Fruit fly (Drosophila melanogaster) whole organism, embryonic: ENCODE results near the gene Sc2.

Experiments
- B-H1 ChIP-seq: fragments of 200-800 bp; sonication (Bioruptor generic); IDR thresholded peaks from 3 replicates; pipeline ENCODE4 v1.3.6; 2022; ENCODE audit warnings: missing biosample characterization, missing genetic modification characterization
- CG12299 ChIP-seq: fragments of 200-800 bp; sonication (Bioruptor generic); optimal IDR thresholded peaks from 2 replicates; lab custom pipeline; 2018; ENCODE audit warnings: missing biosample characterization, mild to moderate bottlenecking, missing genetic modification characterization
- CG13123 ChIP-seq: fragments of 200-800 bp; sonication (Bioruptor generic); optimal IDR thresholded peaks from 2 replicates; lab custom pipeline; 2016; ENCODE audit warnings: missing biosample characterization, missing genetic modification characterization
- CG14014 ChIP-seq: fragments of 200-800 bp; sonication (Bioruptor generic); IDR thresholded peaks from 2 replicates; pipeline ENCODE4 v1.3.6; 2022; ENCODE audit warnings: missing biosample characterization, missing genetic modification characterization
- CG15073 ChIP-seq: fragments of 200-800 bp; sonication (Bioruptor generic); optimal IDR thresholded peaks from 2 replicates; lab custom pipeline; 2016; ENCODE audit warnings: missing biosample characterization, missing genetic modification characterization
- CG17328 ChIP-seq: fragments of 200-800 bp; sonication (Bioruptor generic); IDR thresholded peaks from 2 replicates; pipeline ENCODE4 v1.3.6; 2022; ENCODE audit warnings: missing biosample characterization, missing genetic modification characterization
- CG18011 ChIP-seq: fragments of 200-800 bp; sonication (Bioruptor generic); optimal IDR thresholded peaks from 2 replicates; lab custom pipeline; 2017; ENCODE audit warnings: missing biosample characterization, missing genetic modification characterization, mild to moderate bottlenecking, moderate library complexity, missing genotype
- CG2712 ChIP-seq: fragments of 200-800 bp; optimal IDR thresholded peaks from 3 replicates; lab custom pipeline; 2019; ENCODE audit warnings: missing biosample characterization, mild to moderate bottlenecking, missing genetic modification characterization, moderate library complexity
- CG31224 ChIP-seq: fragments of 200-800 bp; sonication (Bioruptor generic); IDR thresholded peaks from 2 replicates; pipeline ENCODE4 v1.3.6; 2022; ENCODE audit warnings: missing biosample characterization, missing genetic modification characterization
- CG31388 ChIP-seq: fragments of 200-800 bp; sonication (Bioruptor generic); optimal IDR thresholded peaks from 2 replicates; lab custom pipeline; 2016; ENCODE audit warnings: missing biosample characterization, missing genetic modification characterization
- CG3838 ChIP-seq: fragments of 200-800 bp; sonication (Bioruptor generic); optimal IDR thresholded peaks from 3 replicates; lab custom pipeline; 2016; ENCODE audit warnings: missing biosample characterization, missing genetic modification characterization
- CG4282 ChIP-seq: fragments of 200-800 bp; sonication (Bioruptor generic); optimal IDR thresholded peaks from 2 replicates; lab custom pipeline; 2016; ENCODE audit warnings: missing biosample characterization, missing genetic modification characterization
- CG43689 ChIP-seq: fragments of 200-800 bp; sonication (Bioruptor generic); IDR thresholded peaks from 2 replicates; pipeline ENCODE4 v1.3.6; 2022; ENCODE audit warnings: missing biosample characterization, missing genetic modification characterization
- CG6272 ChIP-seq: fragments of 200-800 bp; sonication (Bioruptor generic); IDR thresholded peaks from 2 replicates; pipeline ENCODE4 v1.3.6; 2022; ENCODE audit warnings: missing biosample characterization, missing genetic modification characterization
- CG6765 ChIP-seq: fragments of 200-800 bp; sonication (Bioruptor generic); optimal IDR thresholded peaks from 3 replicates; lab custom pipeline; 2017; ENCODE audit warnings: missing biosample characterization, mild to moderate bottlenecking, missing genetic modification characterization
- CG7357 ChIP-seq: fragments of 200-800 bp; sonication (Bioruptor generic); IDR thresholded peaks from 3 replicates; pipeline ENCODE4 v1.3.6; 2022; ENCODE audit warnings: missing biosample characterization, missing genetic modification characterization
- CG7556 ChIP-seq: fragments of 200-800 bp; sonication (Bioruptor generic); optimal IDR thresholded peaks from 2 replicates; lab custom pipeline; 2017; ENCODE audit warnings: missing biosample characterization, mild to moderate bottlenecking, missing genetic modification characterization
- CG8765 ChIP-seq: fragments of 200-800 bp; sonication (Bioruptor generic); IDR thresholded peaks from 2 replicates; pipeline ENCODE4 v1.3.6; 2022; ENCODE audit warnings: missing biosample characterization, missing genetic modification characterization
- CoRest ChIP-seq: fragments of 200-800 bp; sonication (Bioruptor generic); optimal IDR thresholded peaks from 3 replicates; lab custom pipeline; 2018; ENCODE audit warnings: missing biosample characterization, mild to moderate bottlenecking, missing genetic modification characterization, moderate library complexity
- CrebB ChIP-seq: fragments of 200-800 bp; sonication (Bioruptor generic); optimal IDR thresholded peaks from 3 replicates; lab custom pipeline; 2018; ENCODE audit warnings: missing biosample characterization, mild to moderate bottlenecking, missing genetic modification characterization
- Deaf1 ChIP-seq: fragments of 200-800 bp; optimal IDR thresholded peaks from 3 replicates; lab custom pipeline; 2019; ENCODE audit warnings: missing biosample characterization, mild to moderate bottlenecking, missing genetic modification characterization, moderate library complexity
- Dref ChIP-seq: fragments of 200-800 bp; sonication (Bioruptor generic); IDR thresholded peaks from 2 replicates; pipeline ENCODE4 v1.3.6; 2022; ENCODE audit warnings: missing biosample characterization, missing genetic modification characterization
- Elba2 ChIP-seq: fragments of 200-800 bp; sonication (Bioruptor generic); optimal IDR thresholded peaks from 3 replicates; lab custom pipeline; 2016; ENCODE audit warnings: missing biosample characterization, missing genetic modification characterization
- Ets65A ChIP-seq: fragments of 200-800 bp; sonication (Bioruptor generic); peaks from one replicate; lab custom pipeline; 2016; ENCODE audit warnings: missing biosample characterization, missing genetic modification characterization
- HLHmδ ChIP-seq: fragments of 200-800 bp; sonication (Bioruptor generic); optimal IDR thresholded peaks from 2 replicates; lab custom pipeline; 2018; ENCODE audit warnings: missing biosample characterization, mild to moderate bottlenecking, missing genetic modification characterization, moderate library complexity
- Hand ChIP-seq: fragments of 200-800 bp; sonication (Bioruptor generic); optimal IDR thresholded peaks from 2 replicates; lab custom pipeline; 2017; ENCODE audit warnings: mild to moderate bottlenecking, missing biosample characterization, missing genetic modification reagents, missing genetic modification characterization
- Hr78 ChIP-seq, 2 experiments: fragments of 200-800 bp in 1 of 2; fragments of >200 bp in 1 of 2; sonication (Bioruptor generic) in 1 of 2; optimal IDR thresholded peaks; 2 replicates each; lab custom pipeline; 2017 to 2019; ENCODE audit warnings: missing biosample characterization in 2 of 2, missing genetic modification characterization in 2 of 2, mild to moderate bottlenecking in 1 of 2, moderate library complexity in 1 of 2
- Lhr ChIP-seq: fragments of 200-800 bp; sonication (Bioruptor generic); optimal IDR thresholded peaks from 3 replicates; lab custom pipeline; 2017; ENCODE audit warnings: mild to moderate bottlenecking, missing biosample characterization, missing genetic modification reagents, missing genetic modification characterization
- MBD-R2 ChIP-seq: fragments of 200-800 bp; sonication (Bioruptor generic); IDR thresholded peaks from 2 replicates; pipeline ENCODE4 v1.3.6; 2022; ENCODE audit warnings: missing biosample characterization, missing genetic modification characterization
- Myb ChIP-seq: fragments of 200-800 bp; sonication (Bioruptor generic); optimal IDR thresholded peaks from 2 replicates; lab custom pipeline; 2016; ENCODE audit warnings: missing biosample characterization, missing genetic modification characterization
- Stat92E ChIP-seq, 3 experiments: fragments of >200 bp in 2 of 3; fragments of 200-800 bp in 1 of 3; sonication (Bioruptor generic) in 1 of 3; optimal IDR thresholded peaks; 2 replicates each; lab custom pipeline; 2017 to 2019; ENCODE audit warnings: missing biosample characterization in 3 of 3, missing genetic modification characterization in 3 of 3, mild to moderate bottlenecking in 1 of 3, moderate library complexity in 1 of 3
- TFAM ChIP-seq: fragments of 200-800 bp; sonication (Bioruptor generic); optimal IDR thresholded peaks from 2 replicates; lab custom pipeline; 2017; ENCODE audit warnings: missing biosample characterization, missing genetic modification characterization, inconsistent platforms
- Xbp1 ChIP-seq: fragments of 200-800 bp; sonication (Bioruptor generic); optimal IDR thresholded peaks from 3 replicates; lab custom pipeline; 2016; ENCODE audit warnings: missing biosample characterization, mild to moderate bottlenecking, missing genetic modification characterization
- cato ChIP-seq: fragments of 200-800 bp; sonication (Bioruptor generic); optimal IDR thresholded peaks from 2 replicates; lab custom pipeline; 2016; ENCODE audit warnings: missing biosample characterization, missing genetic modification characterization, borderline replicate concordance
- ci ChIP-seq: fragments of 200-800 bp; sonication (Bioruptor generic); IDR thresholded peaks from 3 replicates; pipeline ENCODE4 v1.3.6; 2022; ENCODE audit warnings: missing biosample characterization, missing genetic modification characterization
- ems ChIP-seq: fragments of 200-800 bp; sonication (Bioruptor generic); optimal IDR thresholded peaks from 3 replicates; lab custom pipeline; 2016; ENCODE audit warnings: missing biosample characterization, missing genetic modification characterization
- ewg ChIP-seq: fragments of 200-800 bp; sonication (Bioruptor generic); optimal IDR thresholded peaks from 3 replicates; lab custom pipeline; 2017; ENCODE audit warnings: mild to moderate bottlenecking, missing biosample characterization, missing genetic modification reagents, missing genetic modification characterization
- gce ChIP-seq: fragments of 200-800 bp; sonication (Bioruptor generic); IDR thresholded peaks from 3 replicates; pipeline ENCODE4 v1.3.6; 2022; ENCODE audit warnings: missing biosample characterization, missing genetic modification characterization
- gcm ChIP-seq: fragments of 200-800 bp; sonication (Bioruptor generic); optimal IDR thresholded peaks from 2 replicates; lab custom pipeline; 2019; ENCODE audit warnings: missing biosample characterization, mild to moderate bottlenecking, missing genetic modification characterization, moderate library complexity
- gem ChIP-seq: fragments of 200-800 bp; sonication (Bioruptor generic); optimal IDR thresholded peaks from 2 replicates; lab custom pipeline; 2019; ENCODE audit warnings: missing biosample characterization, mild to moderate bottlenecking, missing genetic modification characterization, moderate library complexity
- ind ChIP-seq: fragments of 200-800 bp; sonication (Bioruptor generic); optimal IDR thresholded peaks from 3 replicates; lab custom pipeline; 2016; ENCODE audit warnings: missing biosample characterization, missing genetic modification characterization
- insv ChIP-seq, 2 experiments: fragments of 200-800 bp; sonication (Bioruptor generic); optimal IDR thresholded peaks; 3 replicates each; lab custom pipeline; 2016 to 2018; ENCODE audit warnings: missing biosample characterization in 2 of 2, missing genetic modification characterization in 2 of 2
- jing ChIP-seq: fragments of 200-800 bp; sonication (Bioruptor generic); optimal IDR thresholded peaks from 2 replicates; lab custom pipeline; 2018; ENCODE audit warnings: missing biosample characterization, mild to moderate bottlenecking, missing genetic modification characterization
- maf-S ChIP-seq: fragments of 200-800 bp; sonication (Bioruptor generic); optimal IDR thresholded peaks from 2 replicates; lab custom pipeline; 2016; ENCODE audit warnings: missing biosample characterization, missing genetic modification characterization
- org-1 ChIP-seq: fragments of 200-800 bp; sonication (Bioruptor generic); optimal IDR thresholded peaks from 2 replicates; lab custom pipeline; 2017; ENCODE audit warnings: missing biosample characterization, missing genetic modification characterization
- otp ChIP-seq: fragments of 200-800 bp; sonication (Bioruptor generic); IDR thresholded peaks from 3 replicates; pipeline ENCODE4, ENCODE4 v1.3.6; 2022; ENCODE audit warnings: missing biosample characterization, missing genetic modification characterization
- psq ChIP-seq: fragments of 200-800 bp; sonication (Bioruptor generic); optimal IDR thresholded peaks from 2 replicates; lab custom pipeline; 2017; ENCODE audit warnings: missing biosample characterization, missing genetic modification characterization
- tgo ChIP-seq: fragments of 200-800 bp; sonication (Bioruptor generic); IDR thresholded peaks from 3 replicates; pipeline ENCODE4 v1.3.6; 2022; ENCODE audit warnings: missing biosample characterization, missing genetic modification characterization
- tx ChIP-seq: fragments of 200-800 bp; sonication (Bioruptor generic); optimal IDR thresholded peaks from 2 replicates; lab custom pipeline; 2016; ENCODE audit warnings: missing biosample characterization, missing genetic modification characterization
- vfl ChIP-seq: fragments of 200-800 bp; sonication (Bioruptor generic); optimal IDR thresholded peaks from 2 replicates; lab custom pipeline; 2016; ENCODE audit warnings: missing biosample characterization, missing genetic modification characterization
- zfh1 ChIP-seq: fragments of 200-800 bp; sonication (Bioruptor generic); IDR thresholded peaks from 3 replicates; pipeline ENCODE4 v1.3.6; 2022; ENCODE audit warnings: missing biosample characterization, missing genetic modification characterization

Gene Sc2

dm6 chr3L:3892154-3892624, 11.1 kb upstream of the Sc2 start, which contains the start of gene Fie (continued):
- TF ChIP-seq CG4282 (GFP tag; lab: Kevin White, UChicago), result no peak
- peak; percentile 25 for TF ChIP-seq vfl (GFP tag; lab: Kevin White, UChicago)
- TF ChIP-seq ewg (GFP tag; lab: Kevin White, UChicago), result peak; percentile 62
- peak; percentile 86 for TF ChIP-seq CoRest
- no peak for TF ChIP-seq TFAM
- TF ChIP-seq Stat92E (GFP tag; optimal IDR thresholded peaks at IDR 0.05; lab: Kevin White, UChicago), result no peak
- no peak for TF ChIP-seq insv (GFP tag; optimal IDR thresholded peaks at IDR 0.05; lab: Kevin White, UChicago)
- TF ChIP-seq Myb (GFP tag; lab: Kevin White, UChicago), result peak; percentile 7
- no peak for TF ChIP-seq CG6272
- TF ChIP-seq Ets65A, result peak; percentile 59
- TF ChIP-seq gcm (GFP tag; lab: Kevin White, UChicago), result peak; percentile 13
- TF ChIP-seq ems (GFP tag; lab: Kevin White, UChicago), result peak; percentile 25
- TF ChIP-seq B-H1 (GFP tag; lab: Robert Waterston, UW), result peak; percentile 41; the same call in 1 of the 3 replicates
- no peak for TF ChIP-seq CG8765 (GFP tag; lab: Robert Waterston, UW)
- peak; percentile 81 for TF ChIP-seq gem (tag; lab: Kevin White, UChicago)
- TF ChIP-seq CG31224 (GFP tag; lab: Robert Waterston, UW), result no peak
- peak; percentile 30 for TF ChIP-seq ind (GFP tag; lab: Kevin White, UChicago)
- no peak for TF ChIP-seq CG17328 (GFP tag; lab: Robert Waterston, UW)
- no peak for TF ChIP-seq zfh1 (GFP tag; lab: Robert Waterston, UW)
- peak; percentile 28 for TF ChIP-seq cato
- TF ChIP-seq maf-S (GFP tag; lab: Kevin White, UChicago), result peak; percentile 18
- TF ChIP-seq Lhr, result no peak
- no peak for TF ChIP-seq CG12299 (tag; lab: Kevin White, UChicago)
- no peak for TF ChIP-seq CG31388 (GFP tag; lab: Kevin White, UChicago)
- peak; percentile 63 for TF ChIP-seq Deaf1 (tag; lab: Kevin White, UChicago)
- TF ChIP-seq ci, result 0 out of 3 replicates have a peak, but pooled peaks have one; percentile 33
- no peak for TF ChIP-seq CG15073 (GFP tag; lab: Kevin White, UChicago)
- no peak for TF ChIP-seq Dref (GFP tag; lab: Robert Waterston, UW)
- TF ChIP-seq org-1 (GFP tag; lab: Kevin White, UChicago), result peak; percentile 47
- TF ChIP-seq psq, result no peak
- peak; percentile 28 for TF ChIP-seq CrebB (tag; lab: Kevin White, UChicago)
- TF ChIP-seq CG13123 (GFP tag; lab: Kevin White, UChicago), result no peak
- peak; percentile 56 for TF ChIP-seq CG2712 (tag; lab: Kevin White, UChicago)
- TF ChIP-seq jing (GFP tag; lab: Kevin White, UChicago), result peak; percentile 34
- no peak for TF ChIP-seq Elba2 (GFP tag; lab: Kevin White, UChicago)
- TF ChIP-seq CG43689 (GFP tag; lab: Robert Waterston, UW), result no peak
- peak; percentile 84 for TF ChIP-seq Hand (GFP tag; lab: Kevin White, UChicago)
- peak; percentile 2 for TF ChIP-seq CG3838 (GFP tag; lab: Kevin White, UChicago)
- no peak for TF ChIP-seq MBD-R2 (GFP tag; lab: Robert Waterston, UW)
- TF ChIP-seq CG6765, result peak; percentile 53
- no peak for TF ChIP-seq Hr78 (GFP tag; optimal IDR thresholded peaks at IDR 0.05; lab: Kevin White, UChicago)
- TF ChIP-seq gce (GFP tag; lab: Robert Waterston, UW), result no peak
- no peak for TF ChIP-seq otp (GFP tag; lab: Robert Waterston, UW)
- TF ChIP-seq HLHmδ (GFP tag; lab: Kevin White, UChicago), result no peak
- peak; percentile 67 for TF ChIP-seq Xbp1 (GFP tag; lab: Kevin White, UChicago)
- TF ChIP-seq CG7357 (GFP tag; lab: Robert Waterston, UW), result 0 out of 3 replicates have a peak, but pooled peaks have one; percentile 48
- TF ChIP-seq tx, result peak; percentile 3
- peak; percentile 40; the same call in 1 of the 3 replicates for TF ChIP-seq tgo
- TF ChIP-seq CG14014, result no peak
- peak; percentile 30 for TF ChIP-seq CG18011 (GFP tag; lab: Kevin White, UChicago)
- peak; percentile 87 for TF ChIP-seq CG7556 (GFP tag; lab: Kevin White, UChicago)
